Fruit fly (Drosophila melanogaster) whole organism, adult: Measurements from ENCODE around the gene Rbp.

Experiments used
- CG12768 ChIP-seq: fragments of 200-800 bp; sonication (Bioruptor generic); optimal IDR thresholded peaks from 2 replicates; lab custom pipeline; 2017; ENCODE audit warnings: missing biosample characterization, missing genetic modification characterization, mild to moderate bottlenecking, moderate library complexity, missing genetic modification reagents
- CG14711 ChIP-seq: fragments of 200-800 bp; sonication (Bioruptor generic); optimal IDR thresholded peaks from 2 replicates; lab custom pipeline; 2018; ENCODE audit warnings: missing biosample characterization, mild to moderate bottlenecking, missing genetic modification characterization, moderate library complexity
- CG33017 ChIP-seq: fragments of 200-800 bp; sonication (Bioruptor generic); optimal IDR thresholded peaks from 2 replicates; lab custom pipeline; 2018; ENCODE audit warnings: missing biosample characterization, mild to moderate bottlenecking, missing genetic modification characterization, moderate library complexity
- CG5204 ChIP-seq: fragments of 200-800 bp; sonication (Bioruptor generic); optimal IDR thresholded peaks from 2 replicates; lab custom pipeline; 2016; ENCODE audit warnings: missing biosample characterization, missing genetic modification characterization
- Clk ChIP-seq: fragments of 200-800 bp; sonication (Bioruptor generic); optimal IDR thresholded peaks from 2 replicates; lab custom pipeline; 2017; ENCODE audit warnings: missing biosample characterization, missing genetic modification characterization
- ovo ChIP-seq: fragments of 200-800 bp; sonication (Bioruptor generic); optimal IDR thresholded peaks from 2 replicates; lab custom pipeline; 2016; ENCODE audit warnings: missing biosample characterization, missing genetic modification characterization

DNA sequence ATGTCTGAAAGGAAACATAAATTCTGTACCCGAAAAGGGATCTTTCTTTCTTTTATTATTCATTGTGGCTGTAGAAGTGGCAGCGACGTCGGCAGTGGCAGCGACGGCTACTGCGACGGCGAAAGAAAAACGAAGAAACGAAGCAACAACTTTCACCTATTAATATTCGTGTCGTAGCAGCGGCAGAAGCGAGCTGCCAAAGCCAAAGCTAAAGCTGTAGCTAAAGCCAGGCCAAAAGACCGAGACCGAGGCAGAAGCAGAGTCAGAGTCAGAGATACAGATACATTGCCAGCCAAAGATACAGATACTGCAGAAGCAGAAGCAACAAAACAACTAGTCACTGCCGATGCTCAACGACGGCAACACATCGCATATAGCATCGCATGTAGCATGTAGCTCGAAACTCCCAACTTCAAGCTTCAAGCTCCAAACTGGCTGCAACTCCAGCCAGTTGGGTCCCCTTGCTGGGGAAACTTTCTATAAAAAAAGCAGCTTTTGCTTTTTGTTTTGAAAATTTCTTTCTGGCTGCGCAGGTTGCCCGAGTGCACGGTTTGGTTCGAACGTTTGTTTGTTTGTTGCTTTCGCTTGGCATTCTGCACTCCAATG, 59.0 kb downstream of the Rbp start:
- TF ChIP-seq CG14711 (tag; lab: Kevin White, UChicago) (no peak), ovo (no peak), CG5204 (GFP tag; lab: Kevin White, UChicago) (no peak), CG33017 (no peak), CG12768 (no peak), Clk (GFP tag; lab: Kevin White, UChicago) (no peak)
